Worm (Caenorhabditis elegans): ENCODE measurements around the gene clec-218.

- TF ChIP-seq fos-1 (tag; optimal IDR thresholded peaks at IDR 0.05) (no peak), skn-1 (tag; optimal IDR thresholded peaks at IDR 0.05) (no peak), ceh-16 (tag; optimal IDR thresholded peaks at IDR 0.05) (no peak), nhr-25 (tag; optimal IDR thresholded peaks at IDR 0.05) (no peak), sma-9 (GFP tag; optimal IDR thresholded peaks at IDR 0.05) (peak; percentile 23), sma-9 (tag; optimal IDR thresholded peaks at IDR 0.05) (no peak), snpc-4 (tag; optimal IDR thresholded peaks at IDR 0.05) (no peak), ztf-4 (tag; optimal IDR thresholded peaks at IDR 0.05) (no peak), nhr-11 (tag; optimal IDR thresholded peaks at IDR 0.05) (no peak), sem-4 (tag; optimal IDR thresholded peaks at IDR 0.05) (no peak), mab-5 (tag; optimal IDR thresholded peaks at IDR 0.05) (no peak), lsy-2 (tag; optimal IDR thresholded peaks at IDR 0.05) (no peak), ama-1 (optimal IDR thresholded peaks at IDR 0.05) (no peak), ztf-11 (tag; optimal IDR thresholded peaks at IDR 0.05) (no peak), zag-1 (tag; optimal IDR thresholded peaks at IDR 0.05) (no peak)
Measured at ce11 chrV:8335620-8336019, 27.9 kb downstream of the clec-218 start.

Measured in whole organism, L2 larva.